Fruit fly (Drosophila melanogaster): Measurements from ENCODE around the gene mRpL13.

DNA sequence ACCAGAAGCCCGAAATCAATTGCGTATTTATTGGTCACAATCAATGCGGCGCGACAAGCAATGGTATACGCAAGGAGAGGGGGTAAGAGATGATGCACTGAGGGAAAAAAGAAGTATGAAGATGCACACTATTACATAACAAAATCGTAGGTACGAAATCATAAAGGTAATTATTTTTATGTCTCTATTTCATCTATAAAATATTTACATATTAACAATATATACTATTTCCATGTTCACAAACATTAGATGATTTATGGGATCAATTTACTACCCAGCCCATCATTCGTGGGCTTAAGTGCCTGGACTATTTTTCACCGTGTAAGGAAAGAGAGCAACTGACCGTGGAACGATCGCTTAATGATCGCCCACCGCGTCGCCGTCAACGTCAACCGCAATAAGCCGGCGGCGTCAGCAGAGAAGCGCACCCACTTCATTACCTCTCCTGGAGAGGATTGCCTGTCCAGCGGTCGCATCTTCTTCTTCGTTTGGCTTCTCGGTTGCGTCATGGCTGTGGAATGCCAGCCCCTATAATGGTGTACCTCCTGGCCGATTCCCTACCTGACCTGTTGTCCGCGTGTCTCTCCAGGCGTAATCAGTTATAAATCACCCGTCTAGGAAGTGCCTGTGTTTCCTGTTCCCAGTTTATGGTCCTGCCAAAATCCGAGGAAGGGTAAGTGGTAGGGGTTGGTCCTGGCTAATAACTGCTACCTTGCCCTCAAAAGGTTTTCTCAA lies 36.1 kb upstream of the mRpL13 start:
- TF ChIP-seq CTCF (optimal IDR thresholded peaks at IDR 0.05) (no peak), CG8478 (optimal IDR thresholded peaks at IDR 0.05) (no peak)
